Worm (Caenorhabditis elegans) whole organism, dauer: Measurements from ENCODE around the gene his-39.
"Not testable (repeated sequence)": the region's sequence is repeated elsewhere in the genome, so short reads cannot be mapped to it uniquely, and the experiment has no call there.

ENCODE experiments used
- unc-62 ChIP-seq: sonication (generic microtip); optimal IDR thresholded peaks from 2 replicates; lab custom pipeline; 2017; ENCODE audit warnings: missing biosample characterization, missing genetic modification reagents, missing genetic modification characterization

Gene his-39

ce11 chrV:8536213-8536612, at the start of gene his-39:
TSS of gene his-39 (plus strand) at chrV:8536513.
- TF ChIP-seq unc-62 = no peak

- TF ChIP-seq unc-62 = no peak
Observed at ce11 chrV:8494260-8494939, 41.9 kb upstream of the his-39 start, which contains the start of gene pxn-1. TSS of gene pxn-1 (plus strand) at chrV:8494889.

ce11 chrV:8495106-8495505, 41.2 kb upstream of the his-39 start:
- no peak for TF ChIP-seq unc-62

- TF ChIP-seq unc-62 = no peak
Observed at ce11 chrV:8495965-8496364, 40.3 kb upstream of the his-39 start.

- TF ChIP-seq unc-62 = no peak
Observed at ce11 chrV:8499407-8499806, 36.9 kb upstream of the his-39 start.

ce11 chrV:8500348-8500747, 36.0 kb upstream of the his-39 start:
- no peak for TF ChIP-seq unc-62

- no peak for TF ChIP-seq unc-62
Observed at ce11 chrV:8507324-8507723, 29.0 kb upstream of the his-39 start, which contains the start of gene ZK994.6. TSS of gene ZK994.6 (minus strand) at chrV:8507424.

- no peak for TF ChIP-seq unc-62
Observed at ce11 chrV:8513361-8513760, 23.0 kb upstream of the his-39 start, which contains the start of gene F45F2.9. TSS of gene F45F2.9 (minus strand) at chrV:8513461.

- TF ChIP-seq unc-62 = no peak
Observed at ce11 chrV:8516426-8516825, 19.9 kb upstream of the his-39 start.

ce11 chrV:8517711-8518110, 18.6 kb upstream of the his-39 start:
- no peak for TF ChIP-seq unc-62

- no peak for TF ChIP-seq unc-62
Observed at ce11 chrV:8518283-8518682, 18.0 kb upstream of the his-39 start.

- TF ChIP-seq unc-62 = no peak
Observed at ce11 chrV:8518822-8519392, 17.4 kb upstream of the his-39 start, which contains the start of gene F45F2.10. TSS of gene F45F2.10 (minus strand) at chrV:8518872.

ce11 chrV:8520846-8521553, 15.3 kb upstream of the his-39 start, which contains the start of the genes F45F2.11 and otpl-7:
TSS of gene F45F2.11 (minus strand) at chrV:8520896.
TSS of gene otpl-7 (plus strand) at chrV:8521503.
- no peak for TF ChIP-seq unc-62

ce11 chrV:8525774-8526173, 10.5 kb upstream of the his-39 start, which contains the start of gene otpl-6:
TSS of gene otpl-6 (plus strand) at chrV:8526074.
- no peak for TF ChIP-seq unc-62

ce11 chrV:8529219-8529618, 7.1 kb upstream of the his-39 start, which contains the start of gene otpl-5:
TSS of gene otpl-5 (plus strand) at chrV:8529519.
- TF ChIP-seq unc-62 = no peak

ce11 chrV:8533067-8533466, 3.2 kb upstream of the his-39 start, which contains the start of the genes his-8 and his-7:
TSS of gene his-8 (minus strand) at chrV:8533086.
TSS of gene his-7 (plus strand) at chrV:8533379.
- TF ChIP-seq unc-62 = not testable (repeated sequence)

- no peak for TF ChIP-seq unc-62
Observed at ce11 chrV:8533916-8534315, 2.4 kb upstream of the his-39 start.
